Fruit fly (Drosophila melanogaster): ENCODE results near the gene CG18259.

Gene CG18259

DNA sequence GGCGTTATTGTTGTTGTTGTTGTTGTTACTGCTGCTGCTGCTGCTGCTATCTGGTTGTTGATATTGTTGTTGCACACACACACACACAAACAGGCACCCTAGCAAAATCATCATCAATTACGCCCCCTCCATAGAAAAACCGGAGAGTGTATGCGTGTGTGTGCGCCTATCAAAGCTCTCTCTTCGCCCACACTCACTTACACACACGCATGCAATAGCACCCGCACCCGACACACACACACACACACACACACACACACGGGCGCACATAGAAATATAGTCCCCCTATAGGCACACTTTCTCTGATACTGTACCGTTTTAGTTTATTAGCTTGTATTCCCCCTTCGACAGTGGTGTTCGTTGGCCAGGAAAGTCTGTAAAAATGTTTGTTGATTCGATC is 31.1 kb upstream of the CG18259 start:
- TF ChIP-seq Deaf1 (tag; optimal IDR thresholded peaks at IDR 0.05) (peak; percentile 6), pnt (GFP tag; optimal IDR thresholded peaks at IDR 0.05) (no peak), Med (GFP tag) (peak; percentile 42), CG17186 (GFP tag; optimal IDR thresholded peaks at IDR 0.05) (no peak), Ets65A (GFP tag) (peak; percentile 22), CG13894 (tag; optimal IDR thresholded peaks at IDR 0.05) (peak; percentile 4), CG8290 (GFP tag; optimal IDR thresholded peaks at IDR 0.05) (no peak), CG8290 (tag; optimal IDR thresholded peaks at IDR 0.05) (peak in 1 of 2 experiments; percentile 14), abd-A (tag; optimal IDR thresholded peaks at IDR 0.05) (peak; percentile 3), crc (GFP tag; optimal IDR thresholded peaks at IDR 0.05) (no peak), CG4360 (GFP tag; IDR thresholded peaks at IDR 0.05) (peak; percentile 71), CG6813 (GFP tag; optimal IDR thresholded peaks at IDR 0.05) (no peak), sr (GFP tag; IDR thresholded peaks at IDR 0.05) (peak; percentile 8; the same call in 1 of the 3 replicates), CG18262 (tag; optimal IDR thresholded peaks at IDR 0.05) (no peak), CG14710 (tag; optimal IDR thresholded peaks at IDR 0.05) (no peak), Trl (optimal IDR thresholded peaks at IDR 0.05) (peak in 1 of 2 experiments; percentile 32), Trl (GFP tag; optimal IDR thresholded peaks at IDR 0.05) (no peak), CG5953 (GFP tag; IDR thresholded peaks at IDR 0.05) (no peak), chinmo (GFP tag; IDR thresholded peaks at IDR 0.05; ENCODE audit: partially characterized antibody) (0 out of 4 replicates have a peak, but pooled peaks have one; percentile 20), dmrt11E (tag; optimal IDR thresholded peaks at IDR 0.05) (no peak), cg (GFP tag; optimal IDR thresholded peaks at IDR 0.05) (peak; percentile 70), CG12769 (tag; optimal IDR thresholded peaks at IDR 0.05) (peak; percentile 9)

DNA sequence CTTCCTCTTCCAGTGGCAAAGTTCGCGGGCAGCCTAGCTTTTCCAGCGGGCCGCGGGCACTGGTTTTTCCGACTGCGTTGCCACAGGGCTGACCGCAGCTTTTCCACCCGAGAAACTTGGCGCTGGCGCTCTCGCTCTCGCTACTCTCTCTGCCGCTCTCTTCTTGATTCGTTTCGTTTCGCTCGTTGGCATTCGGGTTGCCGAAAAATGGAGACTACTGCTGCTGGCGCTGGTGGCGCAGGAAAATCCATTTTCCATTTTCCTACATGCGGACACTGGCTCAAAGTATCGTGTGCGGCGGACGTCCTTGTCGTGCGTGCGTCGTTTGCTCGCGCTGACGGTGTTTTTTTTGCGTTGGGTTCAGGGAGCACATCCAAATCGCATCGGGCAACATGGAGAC is 29.8 kb upstream of the CG18259 start, which contains the start of gene CG42450:
CG42450 (plus strand) TSS at position 249 of the 400 bp plus-strand sequence.
- TF ChIP-seq CG4707 (GFP tag; optimal IDR thresholded peaks at IDR 0.05) (no peak), en (GFP tag; optimal IDR thresholded peaks at IDR 0.05) (no peak), sd (tag; optimal IDR thresholded peaks at IDR 0.05) (no peak), abd-A (tag; optimal IDR thresholded peaks at IDR 0.05) (peak; percentile 7), CG13287 (GFP tag; IDR thresholded peaks at IDR 0.05; ENCODE audit: partially characterized antibody) (peak; percentile 23; the same call in 1 of the 2 replicates), CG17802 (tag; optimal IDR thresholded peaks at IDR 0.05) (no peak), ranshi (GFP tag; IDR thresholded peaks at IDR 0.05) (no peak), lov (optimal IDR thresholded peaks at IDR 0.05) (no peak), lov (GFP tag; IDR thresholded peaks at IDR 0.05) (no peak), unc-4 (GFP tag; IDR thresholded peaks at IDR 0.05; ENCODE audit: partially characterized antibody) (peak; percentile 47), Adf1 (GFP tag; IDR thresholded peaks at IDR 0.05) (peak; percentile 40; the same call in 1 of the 2 replicates), CG13894 (tag; optimal IDR thresholded peaks at IDR 0.05) (no peak), Dp (GFP tag; optimal IDR thresholded peaks at IDR 0.05) (no peak), Ets97D (GFP tag; optimal IDR thresholded peaks at IDR 0.05) (no peak), ken (GFP tag; IDR thresholded peaks at IDR 0.05) (no peak), CG15479 (GFP tag; optimal IDR thresholded peaks at IDR 0.05) (no peak), Med (GFP tag) (peak; percentile 59), Hmx (GFP tag; optimal IDR thresholded peaks at IDR 0.05) (no peak), CG6254 (GFP tag; optimal IDR thresholded peaks at IDR 0.05) (no peak), Fer1 (GFP tag; optimal IDR thresholded peaks at IDR 0.05) (peak; percentile 40), CG10147 (GFP tag; optimal IDR thresholded peaks at IDR 0.05) (no peak), CG11093 (GFP tag; IDR thresholded peaks at IDR 0.05) (no peak), CG12104 (GFP tag; optimal IDR thresholded peaks at IDR 0.05) (no peak), amos (GFP tag; IDR thresholded peaks at IDR 0.05; ENCODE audit: partially characterized antibody) (peak; percentile 28; the same call in 1 of the 2 replicates), pzg (GFP tag; optimal IDR thresholded peaks at IDR 0.05) (peak; percentile 13), CG17385 (GFP tag; optimal IDR thresholded peaks at IDR 0.05) (peak; percentile 6), CG14050 (GFP tag; IDR thresholded peaks at IDR 0.05) (no peak), CG18599 (GFP tag; optimal IDR thresholded peaks at IDR 0.05) (peak; percentile 8), Hmr (GFP tag; optimal IDR thresholded peaks at IDR 0.05) (peak; percentile 1), zf30C (GFP tag; optimal IDR thresholded peaks at IDR 0.05) (no peak), hbn (GFP tag; IDR thresholded peaks at IDR 0.05; ENCODE audit: partially characterized antibody) (peak; percentile 29; the same call in 1 of the 2 replicates), Chrac-16 (GFP tag; optimal IDR thresholded peaks at IDR 0.05) (no peak)

Data from whole organism, embryonic.